Worm (Caenorhabditis elegans): ENCODE results near the gene inx-10.
A peak's percentile ranks its signal among the peaks of the same experiment; 100 is the strongest.

The inx-10 gene

DNA sequence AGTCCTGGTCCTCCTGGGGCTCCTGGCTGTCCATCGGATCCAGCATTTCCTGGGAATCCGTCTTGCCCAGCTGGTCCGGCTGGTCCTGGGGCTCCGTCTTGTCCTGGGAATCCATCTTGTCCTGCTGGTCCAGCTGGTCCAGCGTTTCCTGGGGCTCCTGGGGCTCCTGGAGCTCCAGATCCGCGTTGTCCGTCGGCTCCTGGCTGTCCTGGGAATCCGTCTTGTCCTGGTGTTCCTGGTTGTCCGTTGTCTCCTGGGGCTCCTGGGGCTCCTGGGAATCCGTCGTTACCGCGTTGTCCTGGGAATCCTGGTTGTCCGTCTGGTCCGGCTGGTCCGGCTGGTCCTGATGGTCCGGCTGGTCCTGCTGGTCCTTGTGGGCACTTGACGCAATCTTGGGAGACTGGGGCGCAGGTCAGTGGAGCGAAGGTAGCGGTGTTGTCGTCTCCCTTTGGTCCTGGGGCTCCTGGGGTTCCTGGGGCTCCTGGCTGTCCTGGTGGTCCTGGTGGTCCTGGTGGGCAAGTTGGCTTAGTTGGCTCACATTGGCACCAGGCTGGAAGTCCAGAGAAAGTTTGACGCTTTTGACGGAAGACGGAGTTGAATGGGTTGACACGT is 45.1 kb downstream of the inx-10 start:
- no peak for TF ChIP-seq sdz-38 (tag; optimal IDR thresholded peaks at IDR 0.05)
- no peak for TF ChIP-seq nhr-90 (tag; optimal IDR thresholded peaks at IDR 0.05)
- no peak for TF ChIP-seq snpc-3.4 (tag; optimal IDR thresholded peaks at IDR 0.05)
- no peak for TF ChIP-seq F33H1.4 (GFP tag; IDR thresholded peaks at IDR 0.05)
- 0 out of 2 replicates have a peak, but pooled peaks have one; percentile 29 for TF ChIP-seq ztf-28 (GFP tag; IDR thresholded peaks at IDR 0.05)
- TF ChIP-seq lag-1 (GFP tag; IDR thresholded peaks at IDR 0.05), result no peak
- TF ChIP-seq dpff-1 (tag; optimal IDR thresholded peaks at IDR 0.05), result no peak
- TF ChIP-seq nfya-1 (tag; optimal IDR thresholded peaks at IDR 0.05; ENCODE audit: borderline replicate concordance, insufficient read depth), result no peak
- peak; percentile 87 for TF ChIP-seq egrh-3 (GFP tag; IDR thresholded peaks at IDR 0.05)
- no peak for TF ChIP-seq ztf-26 (tag; optimal IDR thresholded peaks at IDR 0.05)
- no peak for TF ChIP-seq attf-3 (GFP tag; conservative IDR thresholded peaks at IDR 0.05)
- no peak for TF ChIP-seq ccch-3 (GFP tag; optimal IDR thresholded peaks at IDR 0.05)
- TF ChIP-seq repo-1 (tag; optimal IDR thresholded peaks at IDR 0.05), result no peak
- TF ChIP-seq hlh-26 (GFP tag; conservative IDR thresholded peaks at IDR 0.05), result no peak
- TF ChIP-seq zfh-2 (GFP tag; conservative IDR thresholded peaks at IDR 0.05), result peak; percentile 85
- TF ChIP-seq ztf-6 (GFP tag; IDR thresholded peaks at IDR 0.05), result no peak

DNA sequence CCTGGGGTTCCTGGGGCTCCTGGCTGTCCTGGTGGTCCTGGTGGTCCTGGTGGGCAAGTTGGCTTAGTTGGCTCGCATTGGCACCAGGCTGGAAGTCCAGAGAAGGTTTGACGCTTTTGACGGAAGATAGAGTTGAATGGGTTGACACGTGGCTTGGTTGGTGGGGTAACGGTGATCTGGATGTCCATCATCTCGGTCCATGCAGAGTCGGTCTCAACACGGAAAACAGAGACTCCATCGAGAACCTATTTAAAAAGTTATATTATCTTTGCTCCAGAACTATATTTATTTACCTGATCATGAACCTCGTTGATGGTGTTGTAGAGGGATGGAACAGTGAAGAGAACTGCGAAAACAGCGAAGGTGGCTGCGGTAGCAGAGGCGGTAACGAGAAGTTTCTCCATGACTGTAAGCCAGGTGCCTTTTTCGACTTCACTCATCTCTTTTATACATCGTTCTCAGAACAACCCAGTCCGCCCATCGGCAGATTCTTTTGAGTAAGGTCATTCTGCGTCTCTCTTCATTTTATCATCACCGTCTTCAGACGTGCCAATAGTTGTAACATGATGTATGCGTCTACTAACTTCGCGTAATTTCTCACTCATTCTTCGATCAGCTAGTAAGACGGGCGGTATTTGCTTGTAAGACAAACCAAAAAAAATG is 46.9 kb downstream of the inx-10 start, which contains the start of gene col-144:
Gene col-144 (minus strand): TSS at position 419 of the 663 bp plus-strand sequence.
- TF ChIP-seq tbx-9 (tag; optimal IDR thresholded peaks at IDR 0.05; ENCODE audit: borderline replicate concordance) (no peak), rcor-1 (GFP tag; IDR thresholded peaks at IDR 0.05) (no peak), dpl-1 (GFP tag; optimal IDR thresholded peaks at IDR 0.05) (no peak), somi-1 (GFP tag; optimal IDR thresholded peaks at IDR 0.05) (no peak), ztf-18 (tag; optimal IDR thresholded peaks at IDR 0.05) (no peak), zim-3 (tag; optimal IDR thresholded peaks at IDR 0.05) (no peak), mel-28 (tag; optimal IDR thresholded peaks at IDR 0.05; ENCODE audit: borderline replicate concordance) (no peak), Y95B8A.8 (GFP tag; IDR thresholded peaks at IDR 0.05) (no peak), lir-1 (GFP tag; conservative IDR thresholded peaks at IDR 0.05) (no peak), aptf-2 (GFP tag; conservative IDR thresholded peaks at IDR 0.05) (no peak), ztf-6 (GFP tag; IDR thresholded peaks at IDR 0.05) (no peak), mes-4 (tag; optimal IDR thresholded peaks at IDR 0.05) (no peak), B0035.1 (tag; optimal IDR thresholded peaks at IDR 0.05) (no peak), nfya-1 (tag; optimal IDR thresholded peaks at IDR 0.05; ENCODE audit: borderline replicate concordance, insufficient read depth) (no peak), ztf-25 (GFP tag; IDR thresholded peaks at IDR 0.05) (no peak)

DNA sequence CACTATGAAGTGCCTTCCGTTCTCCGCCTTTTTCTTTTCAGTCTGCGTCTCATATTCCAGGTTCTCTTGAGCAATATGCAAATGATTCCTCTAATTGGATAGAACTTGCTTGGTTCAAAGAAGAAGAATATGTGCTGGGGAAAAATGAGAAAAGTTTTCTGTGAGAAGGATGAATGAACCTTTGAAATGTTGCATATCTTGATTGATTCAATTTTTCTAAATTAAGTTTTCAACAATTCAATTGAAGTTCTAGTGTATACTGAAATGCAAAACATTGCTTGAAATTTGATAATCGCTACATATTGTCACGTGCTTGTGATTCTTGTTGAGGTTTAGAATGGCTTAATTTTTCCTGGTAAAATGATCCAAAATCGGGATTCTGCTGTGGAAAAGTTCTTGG is 49.7 kb downstream of the inx-10 start:
- TF ChIP-seq C17E4.6 (GFP tag; IDR thresholded peaks at IDR 0.05) (no peak), atf-7 (tag; optimal IDR thresholded peaks at IDR 0.05) (no peak), madf-8 (GFP tag; conservative IDR thresholded peaks at IDR 0.05) (no peak), hlh-26 (GFP tag; conservative IDR thresholded peaks at IDR 0.05) (no peak), B0261.1 (tag; optimal IDR thresholded peaks at IDR 0.05) (no peak), tlf-1 (GFP tag; optimal IDR thresholded peaks at IDR 0.05) (no peak), ceh-79 (tag; optimal IDR thresholded peaks at IDR 0.05) (no peak), repo-1 (tag; optimal IDR thresholded peaks at IDR 0.05) (no peak), ekl-4 (GFP tag; IDR thresholded peaks at IDR 0.05) (no peak), lin-35 (GFP tag; optimal IDR thresholded peaks at IDR 0.05) (no peak), K12H6.12 (tag; optimal IDR thresholded peaks at IDR 0.05) (no peak), nfyb-1 (GFP tag; IDR thresholded peaks at IDR 0.05) (no peak)

Data from whole organism, young adult.